Fruit fly (Drosophila melanogaster) whole organism, pupa: ENCODE results near the gene CG9121.

Source experiments
- CG10348 ChIP-seq: fragments of 200-800 bp; sonication (Bioruptor generic); IDR thresholded peaks from 2 replicates; pipeline ENCODE4 v1.3.6; 2022; ENCODE audit warnings: missing biosample characterization, missing genetic modification characterization
- CG14655 ChIP-seq: fragments of 200-800 bp; sonication (Bioruptor generic); optimal IDR thresholded peaks from 3 replicates; lab custom pipeline; 2017; ENCODE audit warnings: mild to moderate bottlenecking, missing biosample characterization, missing genetic modification reagents, missing genetic modification characterization
- CG15710 ChIP-seq: fragments of 200-800 bp; sonication (Bioruptor generic); optimal IDR thresholded peaks from 2 replicates; lab custom pipeline; 2018; ENCODE audit warnings: missing biosample characterization, mild to moderate bottlenecking, missing genetic modification characterization, moderate library complexity
- CG32121 ChIP-seq: fragments of 200-800 bp; sonication (Bioruptor generic); IDR thresholded peaks from 2 replicates; pipeline ENCODE4 v1.3.6; 2022; ENCODE audit warnings: missing biosample characterization, missing genetic modification characterization
- CG8159 ChIP-seq: fragments of 200-800 bp; sonication (Bioruptor generic); optimal IDR thresholded peaks from 3 replicates; lab custom pipeline; 2018; ENCODE audit warnings: missing biosample characterization, mild to moderate bottlenecking, missing genetic modification characterization, moderate library complexity
- CG8301 ChIP-seq: fragments of 200-800 bp; sonication (Bioruptor generic); optimal IDR thresholded peaks from 2 replicates; lab custom pipeline; 2018; ENCODE audit warnings: missing biosample characterization, mild to moderate bottlenecking, missing genetic modification characterization
- CG9948 ChIP-seq: fragments of 200-800 bp; sonication (Bioruptor generic); optimal IDR thresholded peaks from 2 replicates; lab custom pipeline; 2018; ENCODE audit warnings: missing biosample characterization, mild to moderate bottlenecking, missing genetic modification characterization, moderate library complexity
- D1 ChIP-seq: fragments of 200-800 bp; sonication (Bioruptor generic); optimal IDR thresholded peaks from 2 replicates; lab custom pipeline; 2018; ENCODE audit warnings: missing biosample characterization, mild to moderate bottlenecking, missing genetic modification characterization, moderate library complexity
- EcR ChIP-seq: fragments of 200-800 bp; sonication (Bioruptor generic); optimal IDR thresholded peaks from 3 replicates; lab custom pipeline; 2019; ENCODE audit warnings: missing biosample characterization, missing genetic modification characterization, mild to moderate bottlenecking, moderate library complexity, missing genetic modification reagents
- fd96Ca ChIP-seq: fragments of 200-800 bp; sonication (Bioruptor generic); IDR thresholded peaks from 3 replicates; pipeline ENCODE4 v1.3.6; 2022; ENCODE audit warnings: missing biosample characterization, missing genetic modification characterization
- gl ChIP-seq: fragments of 200-800 bp; sonication (Bioruptor generic); optimal IDR thresholded peaks from 2 replicates; lab custom pipeline; 2018; ENCODE audit warnings: missing biosample characterization, mild to moderate bottlenecking, missing genetic modification characterization

DNA sequence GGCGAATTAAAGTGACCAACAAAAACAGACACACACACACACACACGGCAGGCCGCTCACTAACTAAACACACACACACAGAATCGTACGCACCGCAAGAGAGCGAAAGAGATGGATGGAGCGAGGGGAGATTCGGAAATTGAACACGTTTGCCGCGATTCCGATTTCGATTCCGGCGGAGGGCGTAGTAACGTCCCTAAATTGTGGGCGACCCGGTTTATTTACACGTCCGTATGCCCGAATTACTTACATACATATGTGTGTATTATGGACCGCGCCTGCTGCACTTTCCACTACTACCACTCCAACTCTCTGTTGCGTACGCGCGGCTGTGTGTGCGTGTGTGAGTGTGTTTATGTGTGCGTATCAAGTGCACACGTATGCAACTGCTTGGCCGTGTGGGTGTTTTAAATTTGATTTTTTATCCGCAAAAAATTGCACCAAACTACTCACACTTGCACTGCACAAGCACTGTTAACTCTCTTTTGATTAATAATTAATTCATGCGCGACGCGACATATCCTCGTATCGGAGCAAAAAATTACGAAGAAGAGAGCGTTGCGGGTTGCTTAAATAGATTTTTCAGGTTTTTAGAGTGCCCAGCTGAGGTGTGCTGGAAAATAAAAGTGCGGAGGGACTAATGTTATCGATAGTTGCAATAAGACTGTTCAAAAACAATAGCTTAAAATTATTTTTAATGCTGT, 42.3 kb upstream of the CG9121 start, which contains the start of gene Pgant5:
- TF ChIP-seq CG8301 (tag; lab: Kevin White, UChicago) (no peak), gl (tag; lab: Kevin White, UChicago) (no peak), fd96Ca (GFP tag; lab: Robert Waterston, UW) (peak; percentile 30; the same call in 1 of the 3 replicates), CG32121 (no peak), EcR (GFP tag; lab: Kevin White, UChicago) (peak; percentile 39), CG9948 (tag; lab: Kevin White, UChicago) (no peak), CG8159 (tag; lab: Kevin White, UChicago) (no peak), CG10348 (GFP tag; lab: Robert Waterston, UW) (no peak), CG15710 (peak; percentile 7), D1 (tag; lab: Kevin White, UChicago) (peak; percentile 6), CG14655 (GFP tag; lab: Kevin White, UChicago) (no peak)
